Worm (Caenorhabditis elegans): ENCODE results near the gene ilys-6.
A peak's percentile ranks its signal among the peaks of the same experiment; 100 is the strongest.

The ilys-6 gene

ce11 chrIV:4093087-4093486 lies 29.6 kb upstream of the ilys-6 start (continued):
- TF ChIP-seq lim-7 (GFP tag; IDR thresholded peaks at IDR 0.05): no peak
- no peak for TF ChIP-seq Y48G9A.11 (GFP tag; IDR thresholded peaks at IDR 0.05)
- TF ChIP-seq nhr-237 (tag; optimal IDR thresholded peaks at IDR 0.05): no peak
- TF ChIP-seq daf-16 (GFP tag; optimal IDR thresholded peaks at IDR 0.05): peak in 1 of 2 experiments; percentile 28
- TF ChIP-seq daf-16 (tag; optimal IDR thresholded peaks at IDR 0.05): peak; percentile 54
- TF ChIP-seq tra-1 (GFP tag; IDR thresholded peaks at IDR 0.05): peak; percentile 62; the same call in 1 of the 2 replicates
- peak; percentile 52 for TF ChIP-seq dpl-1 (GFP tag; optimal IDR thresholded peaks at IDR 0.05)
- TF ChIP-seq hlh-30 (tag; optimal IDR thresholded peaks at IDR 0.05; ENCODE audit: insufficient read depth): peak; percentile 64
- peak in 1 of 2 experiments; percentile 59 for TF ChIP-seq mdl-1 (tag; optimal IDR thresholded peaks at IDR 0.05)
- peak; percentile 53; the same call in 1 of the 2 replicates for TF ChIP-seq T26A8.4 (GFP tag; IDR thresholded peaks at IDR 0.05)
- TF ChIP-seq dmd-6 (GFP tag; IDR thresholded peaks at IDR 0.05): peak; percentile 75
- peak; percentile 63; the same call in 1 of the 2 replicates for TF ChIP-seq set-16 (GFP tag; IDR thresholded peaks at IDR 0.05)
- peak; percentile 46; the same call in 1 of the 2 replicates for TF ChIP-seq egl-43 (GFP tag; IDR thresholded peaks at IDR 0.05)
- TF ChIP-seq hmg-1.1 (GFP tag; IDR thresholded peaks at IDR 0.05): peak; percentile 92
- peak; percentile 10 for TF ChIP-seq nhr-11 (tag; optimal IDR thresholded peaks at IDR 0.05)
- no peak for TF ChIP-seq Y5F2A.4 (GFP tag; optimal IDR thresholded peaks at IDR 0.05)
- TF ChIP-seq ctbp-1 (GFP tag; IDR thresholded peaks at IDR 0.05): peak; percentile 70; the same call in 1 of the 2 replicates
- TF ChIP-seq Y75B8A.6 (GFP tag; IDR thresholded peaks at IDR 0.05): no peak

- TF ChIP-seq snpc-1.2 (GFP tag; IDR thresholded peaks at IDR 0.05): 0 out of 2 replicates have a peak, but pooled peaks have one; percentile 41
- TF ChIP-seq mep-1 (tag; optimal IDR thresholded peaks at IDR 0.05): no peak
- no peak for TF ChIP-seq sdz-12 (GFP tag; optimal IDR thresholded peaks at IDR 0.05)
- no peak for TF ChIP-seq daf-16 (GFP tag; optimal IDR thresholded peaks at IDR 0.05)
- TF ChIP-seq daf-16 (tag; optimal IDR thresholded peaks at IDR 0.05): peak; percentile 10
- TF ChIP-seq F10B5.3 (tag; optimal IDR thresholded peaks at IDR 0.05): no peak
- TF ChIP-seq mdt-29 (GFP tag; IDR thresholded peaks at IDR 0.05): no peak
- TF ChIP-seq snpc-4 (tag; optimal IDR thresholded peaks at IDR 0.05): no peak
- TF ChIP-seq T20F7.1 (GFP tag; optimal IDR thresholded peaks at IDR 0.05): no peak
- TF ChIP-seq unc-39 (tag; optimal IDR thresholded peaks at IDR 0.05): no peak
- TF ChIP-seq T26A8.4 (GFP tag; IDR thresholded peaks at IDR 0.05): no peak
- TF ChIP-seq php-3 (GFP tag; IDR thresholded peaks at IDR 0.05): 0 out of 2 replicates have a peak, but pooled peaks have one; percentile 26
- no peak for TF ChIP-seq ztf-7 (tag; optimal IDR thresholded peaks at IDR 0.05)
- no peak for TF ChIP-seq gei-8 (GFP tag; optimal IDR thresholded peaks at IDR 0.05)
- TF ChIP-seq madf-5 (GFP tag; IDR thresholded peaks at IDR 0.05): no peak
- TF ChIP-seq lin-39 (tag; optimal IDR thresholded peaks at IDR 0.05): no peak
- TF ChIP-seq skn-1 (tag; optimal IDR thresholded peaks at IDR 0.05): no peak
- TF ChIP-seq mes-2 (tag; optimal IDR thresholded peaks at IDR 0.05; ENCODE audit: poor library complexity, severe bottlenecking): peak; percentile 53
- TF ChIP-seq nhr-237 (tag; optimal IDR thresholded peaks at IDR 0.05): no peak
- no peak for TF ChIP-seq dmd-9 (GFP tag; IDR thresholded peaks at IDR 0.05)
- TF ChIP-seq unc-62 (GFP tag; optimal IDR thresholded peaks at IDR 0.05 in 1 of 2): no peak
- no peak for TF ChIP-seq unc-62 (tag; optimal IDR thresholded peaks at IDR 0.05)
- TF ChIP-seq lin-38 (GFP tag; IDR thresholded peaks at IDR 0.05): peak; percentile 42
- no peak for TF ChIP-seq nhr-111 (GFP tag; optimal IDR thresholded peaks at IDR 0.05)
- no peak for TF ChIP-seq nhr-6 (tag; optimal IDR thresholded peaks at IDR 0.05)
- TF ChIP-seq lsy-2 (tag; optimal IDR thresholded peaks at IDR 0.05): peak in 1 of 2 experiments; percentile 51
- TF ChIP-seq nhr-41 (GFP tag; IDR thresholded peaks at IDR 0.05): no peak
- TF ChIP-seq vab-7 (GFP tag; IDR thresholded peaks at IDR 0.05): no peak
- TF ChIP-seq arid-1 (GFP tag; conservative IDR thresholded peaks at IDR 0.05): no peak
- no peak for TF ChIP-seq aly-2 (tag; optimal IDR thresholded peaks at IDR 0.05)
- no peak for TF ChIP-seq tra-1 (GFP tag; IDR thresholded peaks at IDR 0.05)
- TF ChIP-seq ama-1 (optimal IDR thresholded peaks at IDR 0.05): no peak
- no peak for TF ChIP-seq nhr-42 (GFP tag; IDR thresholded peaks at IDR 0.05)
Observed at ce11 chrIV:4085787-4086262, 22.4 kb upstream of the ilys-6 start, which contains the start of gene C35B1.2. C35B1.2 (plus strand) TSS chrIV:4086212.
